Worm (Caenorhabditis elegans): Measurements from ENCODE around the gene gstk-1.

DNA sequence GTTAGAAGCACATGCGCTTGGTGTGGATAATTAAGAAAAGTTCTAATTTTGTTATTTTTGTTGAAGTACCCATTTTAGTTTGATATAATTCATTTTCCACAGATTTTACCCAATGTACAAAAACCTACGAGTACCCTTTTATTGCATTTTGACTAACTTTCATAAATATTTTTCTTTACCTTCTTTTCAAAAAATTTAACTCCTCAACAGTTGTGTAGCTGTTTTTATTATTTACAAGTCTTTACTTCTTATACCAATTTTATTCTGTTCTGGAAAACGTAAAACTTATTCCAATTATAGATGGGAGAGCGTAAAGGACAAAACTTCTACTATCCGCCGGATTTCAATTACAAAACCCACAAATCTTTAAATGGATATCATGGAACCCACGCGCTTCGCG lies 7.3 kb upstream of the gstk-1 start, which contains the start of gene ZK1307.9:
- TF ChIP-seq tra-4 (tag; optimal IDR thresholded peaks at IDR 0.05): no peak
- no peak for TF ChIP-seq ama-1 (optimal IDR thresholded peaks at IDR 0.05)
- no peak for TF ChIP-seq ceh-36 (tag; optimal IDR thresholded peaks at IDR 0.05)
- no peak for TF ChIP-seq tbx-37 (GFP tag; conservative IDR thresholded peaks at IDR 0.05)
- TF ChIP-seq scrt-1 (GFP tag; IDR thresholded peaks at IDR 0.05): no peak
- no peak for TF ChIP-seq hnd-1 (tag; optimal IDR thresholded peaks at IDR 0.05)
- TF ChIP-seq hmg-4 (GFP tag; optimal IDR thresholded peaks at IDR 0.05): no peak
- TF ChIP-seq aly-1 (tag; optimal IDR thresholded peaks at IDR 0.05): no peak
- no peak for TF ChIP-seq B0310.2 (tag; optimal IDR thresholded peaks at IDR 0.05)

All from whole organism, early embryonic.